Fruit fly (Drosophila melanogaster): ENCODE measurements around the gene TAF1B.
A peak's percentile ranks its signal among the peaks of the same experiment; 100 is the strongest.

Gene TAF1B

dm6 chr3R:10100498-10101196, 43.3 kb downstream of the TAF1B start (continued):
- no peak for TF ChIP-seq br (optimal IDR thresholded peaks at IDR 0.05)
- TF ChIP-seq ATbp (GFP tag; optimal IDR thresholded peaks at IDR 0.05): peak; percentile 47
- peak; percentile 27 for TF ChIP-seq HmgD (GFP tag; optimal IDR thresholded peaks at IDR 0.05)
- TF ChIP-seq NK7.1 (GFP tag; optimal IDR thresholded peaks at IDR 0.05): no peak
- TF ChIP-seq CG3726 (GFP tag; IDR thresholded peaks at IDR 0.05): no peak
- TF ChIP-seq inv (GFP tag; IDR thresholded peaks at IDR 0.05; ENCODE audit: partially characterized antibody): no peak
- TF ChIP-seq sisA (GFP tag; IDR thresholded peaks at IDR 0.05): peak; percentile 56
- peak; percentile 13 to 19 for TF ChIP-seq Pdp1 (GFP tag; optimal IDR thresholded peaks at IDR 0.05)
- peak; percentile 3 for TF ChIP-seq CrebB (tag; optimal IDR thresholded peaks at IDR 0.05)
- no peak for TF ChIP-seq CG14965 (GFP tag; optimal IDR thresholded peaks at IDR 0.05; ENCODE audit: borderline replicate concordance)
- no peak for TF ChIP-seq Rx (GFP tag; IDR thresholded peaks at IDR 0.05)
- no peak for TF ChIP-seq Trl (optimal IDR thresholded peaks at IDR 0.05)
- peak; percentile 52 for TF ChIP-seq Trl (GFP tag; optimal IDR thresholded peaks at IDR 0.05)
- peak; percentile 53 for TF ChIP-seq CG18599 (GFP tag; optimal IDR thresholded peaks at IDR 0.05)
- TF ChIP-seq Hey (tag; optimal IDR thresholded peaks at IDR 0.05): no peak
- TF ChIP-seq CG8290 (GFP tag; optimal IDR thresholded peaks at IDR 0.05): no peak
- TF ChIP-seq CG8290 (tag; optimal IDR thresholded peaks at IDR 0.05): peak in 1 of 2 experiments; percentile 70
- TF ChIP-seq Elba2 (GFP tag; optimal IDR thresholded peaks at IDR 0.05): no peak
- no peak for TF ChIP-seq Lim3 (GFP tag; IDR thresholded peaks at IDR 0.05)
- TF ChIP-seq tll (GFP tag; optimal IDR thresholded peaks at IDR 0.05): no peak
- peak; percentile 14 for TF ChIP-seq CG1233 (GFP tag; optimal IDR thresholded peaks at IDR 0.05)
- TF ChIP-seq Opbp (GFP tag; IDR thresholded peaks at IDR 0.05; ENCODE audit: partially characterized antibody): peak; percentile 43; the same call in 1 of the 3 replicates
- no peak for TF ChIP-seq CG1647 (GFP tag; optimal IDR thresholded peaks at IDR 0.05)
- TF ChIP-seq CG10366 (GFP tag; IDR thresholded peaks at IDR 0.05): 0 out of 2 replicates have a peak, but pooled peaks have one; percentile 14
- TF ChIP-seq CG14710 (tag; optimal IDR thresholded peaks at IDR 0.05): no peak
- peak; percentile 63; the same call in 1 of the 2 replicates for TF ChIP-seq stc (GFP tag; IDR thresholded peaks at IDR 0.05)
- peak in 1 of 2 experiments; percentile 11 for TF ChIP-seq bsh (GFP tag; optimal IDR thresholded peaks at IDR 0.05)
- no peak for TF ChIP-seq cato (GFP tag; optimal IDR thresholded peaks at IDR 0.05; ENCODE audit: borderline replicate concordance)
- TF ChIP-seq CG13287 (GFP tag; IDR thresholded peaks at IDR 0.05; ENCODE audit: partially characterized antibody): peak; percentile 33; the same call in 1 of the 2 replicates
- 0 out of 3 replicates have a peak, but pooled peaks have one; percentile 50 for TF ChIP-seq CG11093 (GFP tag; IDR thresholded peaks at IDR 0.05)
- peak; percentile 1 for TF ChIP-seq btn (GFP tag; optimal IDR thresholded peaks at IDR 0.05)
- TF ChIP-seq CG5245 (GFP tag; optimal IDR thresholded peaks at IDR 0.05): peak; percentile 5
- peak; percentile 18 for TF ChIP-seq CG13624 (GFP tag; optimal IDR thresholded peaks at IDR 0.05)
- TF ChIP-seq vvl (GFP tag; IDR thresholded peaks at IDR 0.05): peak; percentile 78
- 0 out of 2 replicates have a peak, but pooled peaks have one; percentile 30 for TF ChIP-seq Atf6 (GFP tag; IDR thresholded peaks at IDR 0.05)
- TF ChIP-seq sc (optimal IDR thresholded peaks at IDR 0.05): no peak
- no peak for TF ChIP-seq sc (GFP tag; optimal IDR thresholded peaks at IDR 0.05)
- TF ChIP-seq sob (GFP tag; IDR thresholded peaks at IDR 0.05): peak; percentile 39; the same call in 1 of the 2 replicates
- peak; percentile 54 for TF ChIP-seq NFAT (GFP tag; IDR thresholded peaks at IDR 0.05)
- TF ChIP-seq HHEX (GFP tag; optimal IDR thresholded peaks at IDR 0.05): peak; percentile 28
- TF ChIP-seq chn (GFP tag; optimal IDR thresholded peaks at IDR 0.05): no peak
- TF ChIP-seq CG9797 (GFP tag; optimal IDR thresholded peaks at IDR 0.05): no peak
- no peak for TF ChIP-seq row (GFP tag; IDR thresholded peaks at IDR 0.05)
- TF ChIP-seq CG4820 (GFP tag; optimal IDR thresholded peaks at IDR 0.05): peak; percentile 8
- TF ChIP-seq al (GFP tag; IDR thresholded peaks at IDR 0.05): no peak
- no peak for TF ChIP-seq CG9876 (GFP tag; optimal IDR thresholded peaks at IDR 0.05)
- TF ChIP-seq zfh1 (GFP tag; IDR thresholded peaks at IDR 0.05): 0 out of 3 replicates have a peak, but pooled peaks have one; percentile 55
- TF ChIP-seq Max (GFP tag; optimal IDR thresholded peaks at IDR 0.05): peak; percentile 16
- no peak for TF ChIP-seq nerfin-1 (tag; optimal IDR thresholded peaks at IDR 0.05)
- TF ChIP-seq Xbp1 (GFP tag; optimal IDR thresholded peaks at IDR 0.05): peak; percentile 24
